Worm (Caenorhabditis elegans) whole organism, young adult: Measurements from ENCODE around the gene F01F1.11.
A peak's percentile ranks its signal among the peaks of the same experiment; 100 is the strongest.

Experiments used
- B0019.2 ChIP-seq: fragments of 200-800 bp; sonication (Bioruptor generic); conservative IDR thresholded peaks from 2 replicates; pipeline ENCODE4 v1.3.6; 2022; ENCODE audit warnings: missing genetic modification reagents, missing genetic modification characterization, missing compliant biosample characterization
- D2030.7 ChIP-seq: fragments of 200-800 bp; sonication (Bioruptor generic); IDR thresholded peaks from 2 replicates; pipeline ENCODE4 v1.3.6; 2022; ENCODE audit warnings: missing genetic modification reagents, missing genetic modification characterization, missing compliant biosample characterization
- F23B12.7 ChIP-seq: sonication (generic microtip); optimal IDR thresholded peaks from 2 replicates; lab custom pipeline; 2017; ENCODE audit warnings: missing genetic modification characterization, mild to moderate bottlenecking, missing compliant biosample characterization, antibody characterized with exemption, moderate library complexity; ENCODE audit not compliant: insufficient read depth
- F49E8.2 ChIP-seq: sonication (generic microtip); optimal IDR thresholded peaks from 3 replicates; lab custom pipeline; 2017; ENCODE audit warnings: missing genetic modification characterization, mild to moderate bottlenecking, missing compliant biosample characterization, antibody characterized with exemption, moderate library complexity; ENCODE audit not compliant: insufficient read depth
- F52B5.7 ChIP-seq: sonication (generic microtip); optimal IDR thresholded peaks from 2 replicates; lab custom pipeline; 2016; ENCODE audit warnings: mild to moderate bottlenecking, missing genetic modification characterization, missing compliant biosample characterization
- ZK185.1 ChIP-seq: sonication (generic microtip); optimal IDR thresholded peaks from 2 replicates; lab custom pipeline; 2016; ENCODE audit warnings: mild to moderate bottlenecking, missing genetic modification characterization, missing compliant biosample characterization; ENCODE audit not compliant: poor library complexity, severe bottlenecking
- attf-5 ChIP-seq: fragments of 200-800 bp; sonication (Bioruptor generic); optimal IDR thresholded peaks from 2 replicates; lab custom pipeline; 2018; ENCODE audit warnings: mild to moderate bottlenecking, missing genetic modification characterization, missing compliant biosample characterization
- attf-6 ChIP-seq: fragments of 200-800 bp; sonication (Bioruptor generic); IDR thresholded peaks from 2 replicates; pipeline ENCODE4 v1.3.6; 2022; ENCODE audit warnings: missing genetic modification reagents, missing genetic modification characterization, missing compliant biosample characterization
- ceh-27 ChIP-seq: fragments of 200-800 bp; sonication (Bioruptor generic); optimal IDR thresholded peaks from 2 replicates; lab custom pipeline; 2018; ENCODE audit warnings: mild to moderate bottlenecking, missing genetic modification characterization, moderate library complexity, missing compliant biosample characterization
- die-1 ChIP-seq: sonication (generic microtip); optimal IDR thresholded peaks from 2 replicates; lab custom pipeline; 2016; ENCODE audit warnings: missing genotype, mild to moderate bottlenecking, missing genetic modification characterization, missing compliant biosample characterization
- dox-1 ChIP-seq: fragments of 200-800 bp; sonication (Bioruptor generic); IDR thresholded peaks from 2 replicates; pipeline ENCODE4 v1.3.6; 2022; ENCODE audit warnings: missing genetic modification reagents, missing genetic modification characterization, missing compliant biosample characterization
- dpff-1 ChIP-seq: sonication (generic microtip); optimal IDR thresholded peaks from 2 replicates; lab custom pipeline; 2017; ENCODE audit warnings: mild to moderate bottlenecking, missing genetic modification characterization, missing compliant biosample characterization
- ekl-4 ChIP-seq: fragments of 200-800 bp; sonication (Bioruptor generic); IDR thresholded peaks from 2 replicates; pipeline ENCODE4 v1.3.6; 2022; ENCODE audit warnings: missing genetic modification reagents, missing genetic modification characterization, missing compliant biosample characterization
- hmg-1.2 ChIP-seq: fragments of 200-800 bp; sonication (Bioruptor generic); IDR thresholded peaks from 2 replicates; pipeline ENCODE4 v1.3.6; 2022; ENCODE audit warnings: missing genetic modification reagents, missing genetic modification characterization, missing compliant biosample characterization
- hrde-1 ChIP-seq: sonication (generic microtip); optimal IDR thresholded peaks from 2 replicates; lab custom pipeline; 2016; ENCODE audit warnings: missing genetic modification characterization, mild to moderate bottlenecking, missing compliant biosample characterization, moderate library complexity, missing genotype, missing genetic modification reagents, borderline replicate concordance
- lag-1 ChIP-seq: fragments of 200-800 bp; sonication (Bioruptor generic); IDR thresholded peaks from 2 replicates; pipeline ENCODE4 v1.3.6; 2022; ENCODE audit warnings: missing genetic modification reagents, missing genetic modification characterization, missing compliant biosample characterization
- let-607 ChIP-seq, 2 experiments: fragments of 200-800 bp in 1 of 2; sonication (Bioruptor generic) in 1 of 2; sonication (generic microtip) in 1 of 2; optimal IDR thresholded peaks; 2 replicates each; lab custom pipeline; 2016 to 2018; ENCODE audit warnings: mild to moderate bottlenecking in 2 of 2, missing compliant biosample characterization in 2 of 2, missing genetic modification characterization in 2 of 2, moderate library complexity in 2 of 2, missing genotype in 1 of 2
- lin-54 ChIP-seq: fragments of 200-800 bp; sonication (Bioruptor generic); optimal IDR thresholded peaks from 2 replicates; lab custom pipeline; 2018; ENCODE audit warnings: mild to moderate bottlenecking, missing genetic modification characterization, missing compliant biosample characterization
- madf-10 ChIP-seq: sonication (generic microtip); optimal IDR thresholded peaks from 2 replicates; lab custom pipeline; 2016; ENCODE audit warnings: mild to moderate bottlenecking, missing genetic modification characterization, missing compliant biosample characterization
- madf-6 ChIP-seq: fragments of 200-800 bp; sonication (Bioruptor generic); IDR thresholded peaks from 2 replicates; pipeline ENCODE4 v1.3.6; 2022; ENCODE audit warnings: missing genetic modification reagents, missing genetic modification characterization, missing compliant biosample characterization
- madf-8 ChIP-seq: fragments of 200-800 bp; sonication (Bioruptor generic); conservative IDR thresholded peaks from 2 replicates; pipeline ENCODE4 v1.3.6; 2022; ENCODE audit warnings: missing genetic modification reagents, missing genetic modification characterization, missing compliant biosample characterization
- mes-4 ChIP-seq: sonication (generic microtip); optimal IDR thresholded peaks from 2 replicates; lab custom pipeline; 2016; ENCODE audit warnings: missing genotype, missing genetic modification characterization, missing compliant biosample characterization
- nfyb-1 ChIP-seq: fragments of 200-800 bp; sonication (Bioruptor generic); IDR thresholded peaks from 2 replicates; pipeline ENCODE4 v1.3.6; 2022; ENCODE audit warnings: missing genetic modification reagents, missing genetic modification characterization, missing compliant biosample characterization
- nhr-80 ChIP-seq: sonication (generic microtip); optimal IDR thresholded peaks from 2 replicates; lab custom pipeline; 2016; ENCODE audit warnings: missing genetic modification characterization, missing compliant biosample characterization
- rcor-1 ChIP-seq: fragments of 200-800 bp; sonication (Bioruptor generic); IDR thresholded peaks from 2 replicates; pipeline ENCODE4 v1.3.6; 2022; ENCODE audit warnings: missing genetic modification reagents, missing genetic modification characterization, missing compliant biosample characterization
- repo-1 ChIP-seq: sonication (generic microtip); optimal IDR thresholded peaks from 2 replicates; lab custom pipeline; 2017; ENCODE audit warnings: mild to moderate bottlenecking, missing genetic modification characterization, missing compliant biosample characterization
- sea-2 ChIP-seq: fragments of 200-800 bp; sonication (Bioruptor generic); IDR thresholded peaks from 2 replicates; pipeline ENCODE4 v1.3.6; 2022; ENCODE audit warnings: missing genetic modification characterization, missing compliant biosample characterization
- snpc-1.1 ChIP-seq: sonication (generic microtip); optimal IDR thresholded peaks from 2 replicates; lab custom pipeline; 2017; ENCODE audit warnings: missing genetic modification characterization, mild to moderate bottlenecking, missing compliant biosample characterization, antibody characterized with exemption, moderate library complexity, missing genotype, missing genetic modification reagents; ENCODE audit not compliant: insufficient read depth
- snpc-1.3 ChIP-seq: sonication (generic microtip); optimal IDR thresholded peaks from 2 replicates; lab custom pipeline; 2017; ENCODE audit warnings: missing genetic modification characterization, mild to moderate bottlenecking, missing compliant biosample characterization, antibody characterized with exemption, moderate library complexity, missing genotype, missing genetic modification reagents; ENCODE audit not compliant: insufficient read depth
- snpc-3.4 ChIP-seq: sonication (generic microtip); optimal IDR thresholded peaks from 2 replicates; lab custom pipeline; 2017; ENCODE audit warnings: missing genetic modification characterization, mild to moderate bottlenecking, missing compliant biosample characterization, antibody characterized with exemption, moderate library complexity, missing genotype, missing genetic modification reagents
- snpc-4 ChIP-seq, 5 experiments: fragments of 150-350 bp in 1 of 5; sonication (generic microtip) in 4 of 5; optimal IDR thresholded peaks; 2 replicates each; lab custom pipeline; 2014 to 2018; ENCODE audit warnings: missing genetic modification characterization in 5 of 5, missing biosample characterization in 3 of 5, antibody characterized with exemption in 2 of 5, mild to moderate bottlenecking in 2 of 5, missing compliant biosample characterization in 2 of 5, missing genotype in 2 of 5, moderate library complexity in 2 of 5, missing genetic modification reagents in 1 of 5
- tbp1 ChIP-seq: fragments of 200-800 bp; sonication (Bioruptor generic); optimal IDR thresholded peaks from 2 replicates; lab custom pipeline; 2018; ENCODE audit warnings: mild to moderate bottlenecking, missing genetic modification characterization, missing compliant biosample characterization
- tbx-9 ChIP-seq: sonication (generic microtip); optimal IDR thresholded peaks from 2 replicates; lab custom pipeline; 2016; ENCODE audit warnings: borderline replicate concordance, missing genetic modification characterization, inconsistent platforms, missing compliant biosample characterization
- tlf-1 ChIP-seq: fragments of 200-800 bp; sonication (Bioruptor generic); optimal IDR thresholded peaks from 2 replicates; lab custom pipeline; 2018; ENCODE audit warnings: mild to moderate bottlenecking, missing genetic modification characterization, missing compliant biosample characterization
- xnd-1 ChIP-seq: sonication (generic microtip); optimal IDR thresholded peaks from 2 replicates; lab custom pipeline; 2016; ENCODE audit warnings: missing genotype, missing genetic modification reagents, missing genetic modification characterization, missing compliant biosample characterization
- zfh-2 ChIP-seq: fragments of 200-800 bp; sonication (Bioruptor generic); conservative IDR thresholded peaks from 2 replicates; pipeline ENCODE4 v1.3.6; 2022; ENCODE audit warnings: missing genetic modification reagents, missing genetic modification characterization, missing compliant biosample characterization
- ztf-22 ChIP-seq: fragments of 200-800 bp; sonication (Bioruptor generic); optimal IDR thresholded peaks from 2 replicates; lab custom pipeline; 2018; ENCODE audit warnings: mild to moderate bottlenecking, missing genetic modification characterization, moderate library complexity, missing compliant biosample characterization
- ztf-26 ChIP-seq: sonication (generic microtip); optimal IDR thresholded peaks from 2 replicates; lab custom pipeline; 2017; ENCODE audit warnings: missing genetic modification characterization, missing compliant biosample characterization

The F01F1.11 gene

ce11 chrIII:5917365-5917958 is 45.8 kb upstream of the F01F1.11 start (continued):
- TF ChIP-seq attf-5 (GFP tag; lab: Kevin White, UChicago) (peak; percentile 26), madf-10 (no peak), lag-1 (GFP tag; lab: Robert Waterston, UW) (no peak), zfh-2 (GFP tag; lab: Robert Waterston, UW) (no peak)

DNA sequence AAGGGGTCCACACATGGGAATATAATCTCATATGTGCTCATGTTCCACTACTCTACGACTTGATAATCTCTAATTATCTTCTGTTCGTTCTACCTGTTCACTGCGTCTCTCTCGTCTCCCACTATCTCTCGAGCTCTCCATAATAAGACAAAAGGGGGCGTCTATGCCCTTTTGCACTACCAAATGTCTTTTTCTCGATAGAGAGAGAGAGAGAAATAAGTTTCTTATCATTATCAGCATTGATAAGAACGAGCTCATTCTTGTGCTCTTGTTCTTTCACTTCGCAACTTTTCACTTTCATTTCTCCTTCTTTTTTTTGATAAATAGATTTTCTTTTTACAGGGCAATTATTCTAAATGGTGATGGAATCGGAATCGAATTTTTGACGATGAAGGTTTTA is 44.2 kb upstream of the F01F1.11 start:
- peak; percentile 55 for TF ChIP-seq dox-1 (GFP tag; lab: Robert Waterston, UW)
- no peak for TF ChIP-seq F23B12.7
- no peak for TF ChIP-seq repo-1 (tag; lab: Kevin White, UChicago)
- 0 out of 2 replicates have a peak, but pooled peaks have one; percentile 6 for TF ChIP-seq hmg-1.2 (GFP tag; lab: Robert Waterston, UW)
- TF ChIP-seq ZK185.1, result peak; percentile 2
- TF ChIP-seq nhr-80 (tag; lab: Kevin White, UChicago), result peak; percentile 88

- TF ChIP-seq nhr-80 (tag; lab: Kevin White, UChicago), result peak; percentile 67
- TF ChIP-seq dox-1 (GFP tag; lab: Robert Waterston, UW), result peak; percentile 40; the same call in 1 of the 2 replicates
- no peak for TF ChIP-seq sea-2
- TF ChIP-seq hrde-1 (tag; lab: Kevin White, UChicago), result peak; percentile 50
- TF ChIP-seq ztf-26 (tag; lab: Kevin White, UChicago), result no peak
- peak; percentile 12 for TF ChIP-seq die-1 (tag; lab: Kevin White, UChicago)
- TF ChIP-seq snpc-1.1 (tag; lab: Kevin White, UChicago), result no peak
- TF ChIP-seq hmg-1.2 (GFP tag; lab: Robert Waterston, UW), result peak; percentile 26; the same call in 1 of the 2 replicates
- TF ChIP-seq ekl-4 (GFP tag; lab: Robert Waterston, UW), result no peak
- TF ChIP-seq mes-4 (tag; lab: Kevin White, UChicago), result peak; percentile 1
- no peak for TF ChIP-seq madf-8 (GFP tag; lab: Robert Waterston, UW)
- TF ChIP-seq lag-1 (GFP tag; lab: Robert Waterston, UW), result no peak
- TF ChIP-seq tlf-1 (GFP tag; lab: Kevin White, UChicago), result no peak
- TF ChIP-seq nfyb-1 (GFP tag; lab: Robert Waterston, UW), result peak; percentile 54; the same call in 1 of the 2 replicates
- TF ChIP-seq let-607 (tag; optimal IDR thresholded peaks at IDR 0.05; lab: Kevin White, UChicago), result peak; percentile 77 to 79
- no peak for TF ChIP-seq ztf-22 (GFP tag; lab: Kevin White, UChicago)
- TF ChIP-seq B0019.2 (GFP tag; lab: Robert Waterston, UW), result no peak
- TF ChIP-seq rcor-1 (GFP tag; lab: Robert Waterston, UW), result no peak
- TF ChIP-seq tbp1 (GFP tag; lab: Kevin White, UChicago), result no peak
- 0 out of 2 replicates have a peak, but pooled peaks have one; percentile 35 for TF ChIP-seq D2030.7
- no peak for TF ChIP-seq snpc-4 (GFP tag; optimal IDR thresholded peaks at IDR 0.05; lab: Kevin White, UChicago)
- TF ChIP-seq snpc-4 (tag; optimal IDR thresholded peaks at IDR 0.05; lab: Kevin White, UChicago), result peak in 3 of 4 experiments; percentile 13 to 42 (median 35)
- no peak for TF ChIP-seq snpc-1.3 (tag; lab: Kevin White, UChicago)
- no peak for TF ChIP-seq xnd-1
- TF ChIP-seq attf-6 (GFP tag; lab: Robert Waterston, UW), result no peak
- peak; percentile 35 for TF ChIP-seq snpc-3.4 (tag; lab: Kevin White, UChicago)
- no peak for TF ChIP-seq dpff-1 (tag; lab: Kevin White, UChicago)
- TF ChIP-seq F49E8.2 (tag; lab: Kevin White, UChicago), result no peak
- TF ChIP-seq lin-54 (GFP tag; lab: Kevin White, UChicago), result peak; percentile 33
- TF ChIP-seq madf-6, result peak; percentile 23; the same call in 1 of the 2 replicates
- TF ChIP-seq F52B5.7 (tag; lab: Kevin White, UChicago), result peak; percentile 3
- no peak for TF ChIP-seq ceh-27 (GFP tag; lab: Kevin White, UChicago)
- TF ChIP-seq tbx-9 (tag; lab: Kevin White, UChicago), result no peak
Measured at ce11 chrIII:5914717-5915116, 43.0 kb upstream of the F01F1.11 start.
